Worm (Caenorhabditis elegans): ENCODE results near the gene F53E4.2.

F53E4.2 gene

ce11 chrV:15699799-15700198 lies 45.6 kb downstream of the F53E4.2 start, which contains the start of gene nhr-199:
Gene nhr-199, minus strand, starts transcription at chrV:15699899.
- TF ChIP-seq attf-4 (tag; optimal IDR thresholded peaks at IDR 0.05): no peak
- no peak for TF ChIP-seq lsy-2 (tag; optimal IDR thresholded peaks at IDR 0.05)
- TF ChIP-seq daf-12 (tag; optimal IDR thresholded peaks at IDR 0.05): no peak
- no peak for TF ChIP-seq F44E2.7 (GFP tag; IDR thresholded peaks at IDR 0.05)
- TF ChIP-seq egl-27 (tag; optimal IDR thresholded peaks at IDR 0.05): no peak
- TF ChIP-seq daf-19 (GFP tag; conservative IDR thresholded peaks at IDR 0.05): no peak
- no peak for TF ChIP-seq nhr-10 (tag; optimal IDR thresholded peaks at IDR 0.05)
- no peak for TF ChIP-seq lin-15B (tag; optimal IDR thresholded peaks at IDR 0.05)
- TF ChIP-seq nhr-102 (tag; optimal IDR thresholded peaks at IDR 0.05): no peak
- TF ChIP-seq lin-39 (tag; optimal IDR thresholded peaks at IDR 0.05): no peak
- no peak for TF ChIP-seq ceh-44 (GFP tag; IDR thresholded peaks at IDR 0.05)
- TF ChIP-seq F37D6.2 (tag; optimal IDR thresholded peaks at IDR 0.05): no peak
- TF ChIP-seq ceh-28 (tag; optimal IDR thresholded peaks at IDR 0.05): no peak
- no peak for TF ChIP-seq lin-38 (GFP tag; IDR thresholded peaks at IDR 0.05)
- no peak for TF ChIP-seq T26A8.4 (GFP tag; IDR thresholded peaks at IDR 0.05)
- TF ChIP-seq sdz-12 (GFP tag; optimal IDR thresholded peaks at IDR 0.05): no peak
- TF ChIP-seq zfp-3 (GFP tag; conservative IDR thresholded peaks at IDR 0.05): no peak
- no peak for TF ChIP-seq tag-97 (GFP tag; IDR thresholded peaks at IDR 0.05)
- TF ChIP-seq zip-2 (tag; optimal IDR thresholded peaks at IDR 0.05): no peak

DNA sequence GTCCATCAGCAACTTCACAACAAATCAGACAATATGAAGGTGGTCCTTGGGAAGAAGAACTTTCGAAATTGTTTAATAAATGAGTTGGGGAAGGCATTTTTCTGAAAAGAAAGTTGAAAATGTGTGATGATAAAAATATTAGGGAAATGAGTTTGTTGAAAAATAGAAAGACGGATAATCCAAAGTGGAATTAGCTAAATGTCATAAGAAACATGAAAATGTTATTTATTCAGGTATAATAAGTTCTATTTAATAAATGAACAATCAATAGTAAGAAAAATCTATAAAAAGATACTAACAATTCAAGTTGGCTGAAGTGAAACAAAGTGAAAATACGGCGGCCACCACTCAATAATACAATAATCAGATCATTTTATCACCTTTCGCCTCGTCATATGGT lies 48.0 kb downstream of the F53E4.2 start, which contains the start of gene nhr-53:
nhr-53 (minus strand) TSS at position 101 of the 400 bp plus-strand sequence.
- TF ChIP-seq lin-15B (tag; optimal IDR thresholded peaks at IDR 0.05): no peak
- TF ChIP-seq lim-7 (GFP tag; IDR thresholded peaks at IDR 0.05): no peak
- no peak for TF ChIP-seq mdl-1 (tag; optimal IDR thresholded peaks at IDR 0.05)
- TF ChIP-seq F26F4.8 (GFP tag; conservative IDR thresholded peaks at IDR 0.05): no peak
- TF ChIP-seq ceh-62 (tag; optimal IDR thresholded peaks at IDR 0.05): no peak
- no peak for TF ChIP-seq nhr-28 (tag; optimal IDR thresholded peaks at IDR 0.05)
- no peak for TF ChIP-seq dmd-9 (GFP tag; IDR thresholded peaks at IDR 0.05)
- no peak for TF ChIP-seq ztf-11 (tag; optimal IDR thresholded peaks at IDR 0.05)
- no peak for TF ChIP-seq lin-39 (tag; optimal IDR thresholded peaks at IDR 0.05)
- no peak for TF ChIP-seq ceh-28 (tag; optimal IDR thresholded peaks at IDR 0.05)
- no peak for TF ChIP-seq hlh-11 (tag; optimal IDR thresholded peaks at IDR 0.05)
- TF ChIP-seq Y5F2A.4 (GFP tag; optimal IDR thresholded peaks at IDR 0.05): no peak
- no peak for TF ChIP-seq mep-1 (tag; optimal IDR thresholded peaks at IDR 0.05)
- no peak for TF ChIP-seq zag-1 (tag; optimal IDR thresholded peaks at IDR 0.05)
- no peak for TF ChIP-seq lin-29 (GFP tag; IDR thresholded peaks at IDR 0.05)

ce11 chrV:15704745-15705144 lies 50.5 kb downstream of the F53E4.2 start, which contains the start of gene twk-34:
Gene twk-34, plus strand, starts transcription at chrV:15704960.
- TF ChIP-seq ceh-32 (tag; optimal IDR thresholded peaks at IDR 0.05; ENCODE audit: poor library complexity) (no peak), dmd-6 (GFP tag; IDR thresholded peaks at IDR 0.05) (peak; percentile 21; the same call in 1 of the 2 replicates), nhr-28 (tag; optimal IDR thresholded peaks at IDR 0.05) (peak; percentile 7)

All from whole organism, L4 larva.